Fruit fly (Drosophila melanogaster): Measurements from ENCODE around the gene CG12106.

The CG12106 gene

dm6 chrX:9163645-9164509 lies 29.8 kb upstream of the CG12106 start (continued):
- TF ChIP-seq Smox (GFP tag; optimal IDR thresholded peaks at IDR 0.05): no peak
- TF ChIP-seq CG1621 (tag; optimal IDR thresholded peaks at IDR 0.05): no peak
- peak; percentile 21 for TF ChIP-seq Ets96B (tag; optimal IDR thresholded peaks at IDR 0.05)
- no peak for TF ChIP-seq fkh (GFP tag; optimal IDR thresholded peaks at IDR 0.05)
- TF ChIP-seq Lpt (GFP tag; optimal IDR thresholded peaks at IDR 0.05): no peak
- TF ChIP-seq svp (GFP tag): no peak
- no peak for TF ChIP-seq CG7368 (GFP tag; optimal IDR thresholded peaks at IDR 0.05)
- TF ChIP-seq Sox15 (GFP tag; optimal IDR thresholded peaks at IDR 0.05): no peak
- TF ChIP-seq CG11902 (GFP tag; optimal IDR thresholded peaks at IDR 0.05): no peak
- TF ChIP-seq CG6792 (GFP tag; optimal IDR thresholded peaks at IDR 0.05): no peak

dm6 chrX:9164510-9165506 lies 28.9 kb upstream of the CG12106 start:
- TF ChIP-seq eg (GFP tag; IDR thresholded peaks at IDR 0.05) (peak; percentile 8; the same call in 1 of the 3 replicates), fkh (GFP tag; optimal IDR thresholded peaks at IDR 0.05) (no peak)

dm6 chrX:9168273-9168672 lies 25.4 kb upstream of the CG12106 start:
- TF ChIP-seq svp (GFP tag) (no peak), salr (GFP tag; optimal IDR thresholded peaks at IDR 0.05) (no peak), CG32006 (GFP tag; optimal IDR thresholded peaks at IDR 0.05) (no peak), Eip93F (GFP tag; optimal IDR thresholded peaks at IDR 0.05) (no peak), CG8119 (GFP tag; IDR thresholded peaks at IDR 0.05) (no peak), vri (GFP tag; optimal IDR thresholded peaks at IDR 0.05) (no peak), CG6276 (GFP tag; optimal IDR thresholded peaks at IDR 0.05) (no peak), Lpt (GFP tag; optimal IDR thresholded peaks at IDR 0.05) (no peak), net (GFP tag; optimal IDR thresholded peaks at IDR 0.05) (no peak)

- TF ChIP-seq esn (GFP tag; optimal IDR thresholded peaks at IDR 0.05) (no peak), CG9139 (GFP tag; optimal IDR thresholded peaks at IDR 0.05) (no peak), CG8319 (GFP tag; optimal IDR thresholded peaks at IDR 0.05) (no peak), lz (GFP tag; optimal IDR thresholded peaks at IDR 0.05) (no peak), CG15336 (GFP tag; IDR thresholded peaks at IDR 0.05) (no peak), CG3032 (tag; optimal IDR thresholded peaks at IDR 0.05) (no peak), Ets96B (tag; optimal IDR thresholded peaks at IDR 0.05) (no peak), Smox (GFP tag; optimal IDR thresholded peaks at IDR 0.05) (no peak), Ets21C (GFP tag; optimal IDR thresholded peaks at IDR 0.05) (no peak), CG8632 (GFP tag; optimal IDR thresholded peaks at IDR 0.05) (no peak), ss (GFP tag; optimal IDR thresholded peaks at IDR 0.05) (no peak), CG6276 (GFP tag; optimal IDR thresholded peaks at IDR 0.05) (no peak), fd85E (GFP tag; optimal IDR thresholded peaks at IDR 0.05) (no peak), Hr4 (GFP tag; optimal IDR thresholded peaks at IDR 0.05) (no peak), Hr39 (GFP tag; optimal IDR thresholded peaks at IDR 0.05) (no peak), CG6854 (GFP tag; optimal IDR thresholded peaks at IDR 0.05) (no peak), CG1621 (tag; optimal IDR thresholded peaks at IDR 0.05) (no peak), CG6808 (GFP tag; optimal IDR thresholded peaks at IDR 0.05) (no peak), CG7368 (GFP tag; optimal IDR thresholded peaks at IDR 0.05) (no peak), Gug (GFP tag; IDR thresholded peaks at IDR 0.05) (no peak)
These were observed 6.3 kb upstream of the CG12106 start for dm6 chrX:9187429-9187828.
